Fruit fly (Drosophila melanogaster) whole organism, embryonic: Measurements from ENCODE around the gene Tango2.

Experiments
- Bteb2 ChIP-seq: fragments of 200-800 bp; sonication (Bioruptor generic); optimal IDR thresholded peaks from 2 replicates; lab custom pipeline; 2016; ENCODE audit warnings: missing biosample characterization, missing genetic modification characterization
- CG1024 ChIP-seq: fragments of 200-800 bp; sonication (Bioruptor generic); IDR thresholded peaks from 2 replicates; pipeline ENCODE4 v1.3.6; 2022; ENCODE audit warnings: missing biosample characterization, missing genetic modification characterization
- CG11504 ChIP-seq: fragments of 200-800 bp; sonication (Bioruptor generic); optimal IDR thresholded peaks from 3 replicates; lab custom pipeline; 2019; ENCODE audit warnings: missing biosample characterization, mild to moderate bottlenecking, missing genetic modification characterization, moderate library complexity
- CG12236 ChIP-seq: fragments of 200-800 bp; sonication (Bioruptor generic); optimal IDR thresholded peaks from 2 replicates; lab custom pipeline; 2016; ENCODE audit warnings: missing biosample characterization, missing genetic modification characterization
- CG13894 ChIP-seq: fragments of 200-800 bp; sonication (Bioruptor generic); optimal IDR thresholded peaks from 3 replicates; lab custom pipeline; 2018; ENCODE audit warnings: missing biosample characterization, mild to moderate bottlenecking, missing genetic modification characterization, moderate library complexity
- CG14860 ChIP-seq: fragments of 200-800 bp; sonication (Bioruptor generic); IDR thresholded peaks from 3 replicates; pipeline ENCODE4 v1.3.6; 2022; ENCODE audit warnings: missing biosample characterization, missing genetic modification characterization; ENCODE audit not compliant: partially characterized antibody
- CG15601 ChIP-seq: fragments of 200-800 bp; sonication (Bioruptor generic); optimal IDR thresholded peaks from 3 replicates; lab custom pipeline; 2019; ENCODE audit warnings: missing biosample characterization, mild to moderate bottlenecking, missing genetic modification characterization, moderate library complexity
- CG17568 ChIP-seq: fragments of 200-800 bp; sonication (Bioruptor generic); optimal IDR thresholded peaks from 2 replicates; lab custom pipeline; 2018; ENCODE audit warnings: missing biosample characterization, mild to moderate bottlenecking, missing genetic modification characterization, moderate library complexity
- CG1792 ChIP-seq: fragments of 200-800 bp; sonication (Bioruptor generic); optimal IDR thresholded peaks from 2 replicates; lab custom pipeline; 2016; ENCODE audit warnings: missing biosample characterization, missing genetic modification characterization
- CG18262 ChIP-seq: fragments of 200-800 bp; optimal IDR thresholded peaks from 3 replicates; lab custom pipeline; 2019; ENCODE audit warnings: missing biosample characterization, mild to moderate bottlenecking, missing genetic modification characterization, moderate library complexity
- CG1832 ChIP-seq: fragments of 200-800 bp; sonication (Bioruptor generic); optimal IDR thresholded peaks from 2 replicates; lab custom pipeline; 2017; ENCODE audit warnings: missing biosample characterization, mild to moderate bottlenecking, missing genetic modification characterization, inconsistent platforms
- CG18599 ChIP-seq: fragments of 200-800 bp; sonication (Bioruptor generic); optimal IDR thresholded peaks from 3 replicates; lab custom pipeline; 2017; ENCODE audit warnings: missing biosample characterization, missing genetic modification characterization, mild to moderate bottlenecking, moderate library complexity, missing genetic modification reagents
- CG2889 ChIP-seq: fragments of 200-800 bp; sonication (Bioruptor generic); IDR thresholded peaks from 3 replicates; pipeline ENCODE4 v1.3.6; 2022; ENCODE audit warnings: missing biosample characterization, missing genetic modification characterization
- CG30020 ChIP-seq: fragments of 200-800 bp; optimal IDR thresholded peaks from 2 replicates; lab custom pipeline; 2019; ENCODE audit warnings: missing biosample characterization, mild to moderate bottlenecking, missing genetic modification characterization, moderate library complexity
- CG32767 ChIP-seq: fragments of 200-800 bp; sonication (Bioruptor generic); IDR thresholded peaks from 2 replicates; pipeline ENCODE4 v1.3.6; 2022; ENCODE audit warnings: missing biosample characterization, missing genetic modification characterization
- CG3281 ChIP-seq: fragments of 200-800 bp; sonication (Bioruptor generic); optimal IDR thresholded peaks from 3 replicates; lab custom pipeline; 2017; ENCODE audit warnings: missing biosample characterization, mild to moderate bottlenecking, missing genetic modification characterization
- CG3407 ChIP-seq: fragments of 200-800 bp; sonication (Bioruptor generic); optimal IDR thresholded peaks from 2 replicates; lab custom pipeline; 2018; ENCODE audit warnings: missing biosample characterization, mild to moderate bottlenecking, missing genetic modification characterization
- CG34224 ChIP-seq: fragments of 200-800 bp; sonication (Bioruptor generic); IDR thresholded peaks from 3 replicates; pipeline ENCODE4 v1.3.6; 2022; ENCODE audit warnings: missing biosample characterization, missing genetic modification characterization; ENCODE audit not compliant: partially characterized antibody
- CG3726 ChIP-seq: fragments of 200-800 bp; sonication (Bioruptor generic); IDR thresholded peaks from 3 replicates; pipeline ENCODE4, ENCODE4 v1.3.6; 2022; ENCODE audit warnings: missing biosample characterization, missing genetic modification characterization
- CG4617 ChIP-seq: fragments of 200-800 bp; sonication (Bioruptor generic); optimal IDR thresholded peaks from 3 replicates; lab custom pipeline; 2016; ENCODE audit warnings: missing biosample characterization, missing genetic modification characterization, borderline replicate concordance
- CG4854 ChIP-seq: fragments of 200-800 bp; sonication (Bioruptor generic); optimal IDR thresholded peaks from 2 replicates; lab custom pipeline; 2016; ENCODE audit warnings: missing biosample characterization, missing genetic modification characterization, inconsistent platforms
- CG5245 ChIP-seq: fragments of 200-800 bp; sonication (Bioruptor generic); optimal IDR thresholded peaks from 3 replicates; lab custom pipeline; 2016; ENCODE audit warnings: missing biosample characterization, missing genetic modification characterization
- CG6654 ChIP-seq: fragments of 200-800 bp; sonication (Bioruptor generic); optimal IDR thresholded peaks from 2 replicates; lab custom pipeline; 2017; ENCODE audit warnings: missing biosample characterization, mild to moderate bottlenecking, missing genetic modification characterization
- Camta ChIP-seq: fragments of 200-800 bp; sonication (Bioruptor generic); optimal IDR thresholded peaks from 2 replicates; lab custom pipeline; 2016; ENCODE audit warnings: missing biosample characterization, missing genetic modification characterization
- Chrac-16 ChIP-seq: fragments of 200-800 bp; sonication (Bioruptor generic); optimal IDR thresholded peaks from 3 replicates; lab custom pipeline; 2016; ENCODE audit warnings: missing biosample characterization, missing genetic modification characterization
- CkIIα-i1 ChIP-seq: fragments of 200-800 bp; sonication (Bioruptor generic); IDR thresholded peaks from 2 replicates; pipeline ENCODE4 v1.3.6; 2022; ENCODE audit warnings: missing biosample characterization, missing genetic modification characterization
- D ChIP-seq, 2 experiments: fragments of 200-800 bp in 1 of 2; fragments of >200 bp in 1 of 2; sonication (Bioruptor generic) in 1 of 2; optimal IDR thresholded peaks; 2 replicates in 1 of 2; 3 replicates in 1 of 2; lab custom pipeline; 2017; ENCODE audit warnings: mild to moderate bottlenecking in 1 of 2, missing biosample characterization in 1 of 2, missing genetic modification characterization in 1 of 2, missing genetic modification reagents in 1 of 2
- Dip3 ChIP-seq: fragments of 200-800 bp; sonication (Bioruptor generic); optimal IDR thresholded peaks from 3 replicates; lab custom pipeline; 2016; ENCODE audit warnings: missing biosample characterization, missing genetic modification characterization
- Fer2 ChIP-seq: fragments of 200-800 bp; sonication (Bioruptor generic); optimal IDR thresholded peaks from 2 replicates; lab custom pipeline; 2018; ENCODE audit warnings: missing biosample characterization, mild to moderate bottlenecking, missing genetic modification characterization, moderate library complexity
- Ravus ChIP-seq: fragments of 200-800 bp; sonication (Bioruptor generic); IDR thresholded peaks from 2 replicates; pipeline ENCODE4 v1.3.6; 2022; ENCODE audit warnings: missing biosample characterization, missing genetic modification characterization
- Sox100B ChIP-seq: fragments of 200-800 bp; sonication (Bioruptor generic); optimal IDR thresholded peaks from 3 replicates; lab custom pipeline; 2018; ENCODE audit warnings: missing biosample characterization, mild to moderate bottlenecking, missing genetic modification characterization
- aop ChIP-seq: fragments of 200-800 bp; sonication (Bioruptor generic); IDR thresholded peaks from 2 replicates; pipeline ENCODE4 v1.3.6; 2022; ENCODE audit warnings: missing biosample characterization, missing genetic modification characterization
- cato ChIP-seq: fragments of 200-800 bp; sonication (Bioruptor generic); optimal IDR thresholded peaks from 2 replicates; lab custom pipeline; 2016; ENCODE audit warnings: missing biosample characterization, missing genetic modification characterization, borderline replicate concordance
- ci ChIP-seq: fragments of 200-800 bp; sonication (Bioruptor generic); IDR thresholded peaks from 3 replicates; pipeline ENCODE4 v1.3.6; 2022; ENCODE audit warnings: missing biosample characterization, missing genetic modification characterization
- da ChIP-seq: fragments of 200-800 bp; sonication (Bioruptor generic); optimal IDR thresholded peaks from 2 replicates; lab custom pipeline; 2016; ENCODE audit warnings: missing biosample characterization, missing genetic modification characterization
- dan ChIP-seq: fragments of 200-800 bp; sonication (Bioruptor generic); IDR thresholded peaks from 2 replicates; pipeline ENCODE4 v1.3.6; 2022; ENCODE audit warnings: missing biosample characterization, missing genetic modification characterization
- dmrt99B ChIP-seq: fragments of 200-800 bp; sonication (Bioruptor generic); optimal IDR thresholded peaks from 2 replicates; lab custom pipeline; 2018; ENCODE audit warnings: missing biosample characterization, mild to moderate bottlenecking, missing genetic modification characterization, moderate library complexity
- dysf ChIP-seq: fragments of 200-800 bp; sonication (Bioruptor generic); IDR thresholded peaks from 3 replicates; pipeline ENCODE4 v1.3.6; 2022; ENCODE audit warnings: missing biosample characterization, missing genetic modification characterization
- fd102C ChIP-seq: fragments of 200-800 bp; sonication (Bioruptor generic); optimal IDR thresholded peaks from 2 replicates; lab custom pipeline; 2018; ENCODE audit warnings: missing biosample characterization, mild to moderate bottlenecking, missing genetic modification characterization, moderate library complexity
- fru ChIP-seq: fragments of >200 bp; optimal IDR thresholded peaks from 2 replicates; lab custom pipeline; 2017
- ftz-f1 ChIP-seq: fragments of 200-800 bp; sonication (Bioruptor generic); optimal IDR thresholded peaks from 2 replicates; lab custom pipeline; 2016; ENCODE audit warnings: missing biosample characterization, missing genetic modification characterization
- gcm ChIP-seq: fragments of 200-800 bp; sonication (Bioruptor generic); optimal IDR thresholded peaks from 2 replicates; lab custom pipeline; 2019; ENCODE audit warnings: missing biosample characterization, mild to moderate bottlenecking, missing genetic modification characterization, moderate library complexity
- gro ChIP-seq: fragments of 200-800 bp; sonication (Bioruptor generic); optimal IDR thresholded peaks from 2 replicates; lab custom pipeline; 2016; ENCODE audit warnings: missing biosample characterization, missing genetic modification characterization
- lab ChIP-seq: fragments of 200-800 bp; sonication (Bioruptor generic); optimal IDR thresholded peaks from 3 replicates; lab custom pipeline; 2017; ENCODE audit warnings: missing biosample characterization, missing genetic modification characterization, mild to moderate bottlenecking, moderate library complexity, missing genetic modification reagents
- mam ChIP-seq: fragments of 200-800 bp; sonication (Bioruptor generic); optimal IDR thresholded peaks from 3 replicates; lab custom pipeline; 2016; ENCODE audit warnings: missing biosample characterization, missing genetic modification characterization
- nom ChIP-seq: fragments of 200-800 bp; sonication (Bioruptor generic); optimal IDR thresholded peaks from 2 replicates; lab custom pipeline; 2017; ENCODE audit warnings: missing biosample characterization, missing genetic modification characterization, mild to moderate bottlenecking, moderate library complexity, missing genetic modification reagents
- pho ChIP-seq: fragments of 200-800 bp; sonication (Bioruptor generic); optimal IDR thresholded peaks from 2 replicates; lab custom pipeline; 2016; ENCODE audit warnings: missing biosample characterization, missing genetic modification characterization
- pum ChIP-seq: fragments of 200-800 bp; sonication (Bioruptor generic); optimal IDR thresholded peaks from 2 replicates; lab custom pipeline; 2016; ENCODE audit warnings: missing biosample characterization, missing genetic modification characterization
- slbo ChIP-seq: fragments of 200-800 bp; sonication (Bioruptor generic); IDR thresholded peaks from 2 replicates; pipeline ENCODE4 v1.3.6; 2022; ENCODE audit warnings: missing biosample characterization, missing genetic modification characterization
- sob ChIP-seq: fragments of 200-800 bp; sonication (Bioruptor generic); IDR thresholded peaks from 2 replicates; pipeline ENCODE4 v1.3.6; 2022; ENCODE audit warnings: missing biosample characterization, missing genetic modification characterization
- sr ChIP-seq: fragments of 200-800 bp; sonication (Bioruptor generic); IDR thresholded peaks from 3 replicates; pipeline ENCODE4 v1.3.6; 2022; ENCODE audit warnings: missing biosample characterization, missing genetic modification characterization
- z ChIP-seq: fragments of 200-800 bp; sonication (Bioruptor generic); IDR thresholded peaks from 3 replicates; pipeline ENCODE4 v1.3.6; 2022; ENCODE audit warnings: missing biosample characterization, missing genetic modification characterization

Tango2 gene

DNA sequence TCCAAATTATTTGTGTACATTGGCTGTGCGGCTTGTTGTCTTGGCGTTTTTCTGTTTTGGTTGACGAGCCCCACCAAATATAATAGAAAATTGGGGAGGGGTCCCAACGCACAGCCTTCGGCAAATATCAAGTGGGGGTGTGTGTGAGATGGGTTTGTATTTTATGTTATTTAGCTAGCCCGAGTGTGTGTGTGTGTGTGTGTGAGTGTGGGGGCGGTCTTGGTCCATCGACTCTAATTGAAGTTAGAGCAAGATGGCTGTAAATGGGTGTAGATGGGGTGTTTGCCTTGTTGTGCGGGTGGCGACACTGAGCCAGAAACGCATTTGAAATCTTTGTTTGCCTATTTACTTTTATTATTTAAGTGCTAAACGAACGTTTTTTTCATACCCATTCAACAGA, 15.8 kb downstream of the Tango2 start (continued):
- TF ChIP-seq Ravus (GFP tag; lab: Robert Waterston, UW) (no peak), dan (GFP tag; lab: Robert Waterston, UW) (no peak), CG1832 (GFP tag; lab: Kevin White, UChicago) (no peak), CG15601 (tag; lab: Kevin White, UChicago) (peak; percentile 25), CG30020 (no peak), Bteb2 (GFP tag; lab: Kevin White, UChicago) (no peak), pum (GFP tag; lab: Kevin White, UChicago) (no peak), z (no peak), CG11504 (no peak), Fer2 (tag; lab: Kevin White, UChicago) (no peak), ftz-f1 (GFP tag; lab: Kevin White, UChicago) (no peak), CG13894 (tag; lab: Kevin White, UChicago) (peak; percentile 54), CG34224 (GFP tag; lab: Robert Waterston, UW) (no peak), CG3281 (peak; percentile 23), fru (no peak), nom (GFP tag; lab: Kevin White, UChicago) (no peak), CG1024 (no peak), Chrac-16 (GFP tag; lab: Kevin White, UChicago) (no peak), gro (no peak), gcm (GFP tag; lab: Kevin White, UChicago) (peak; percentile 11), slbo (GFP tag; lab: Robert Waterston, UW) (no peak), Camta (GFP tag; lab: Kevin White, UChicago) (no peak), D (optimal IDR thresholded peaks at IDR 0.05; lab: Kevin White, UChicago) (no peak), D (GFP tag; optimal IDR thresholded peaks at IDR 0.05; lab: Kevin White, UChicago) (no peak), Sox100B (GFP tag; lab: Kevin White, UChicago) (peak; percentile 27), pho (GFP tag; lab: Kevin White, UChicago) (no peak), lab (GFP tag; lab: Kevin White, UChicago) (peak; percentile 36), CG5245 (GFP tag; lab: Kevin White, UChicago) (no peak), CG32767 (GFP tag; lab: Robert Waterston, UW) (no peak), dysf (GFP tag; lab: Robert Waterston, UW) (no peak), fd102C (GFP tag; lab: Kevin White, UChicago) (no peak), sr (GFP tag; lab: Robert Waterston, UW) (peak; percentile 73; the same call in 2 of the 3 replicates), CG1792 (GFP tag; lab: Kevin White, UChicago) (no peak), CkIIα-i1 (no peak), CG6654 (GFP tag; lab: Kevin White, UChicago) (no peak), CG2889 (no peak), CG18599 (no peak), aop (GFP tag; lab: Robert Waterston, UW) (no peak), cato (GFP tag; lab: Kevin White, UChicago) (no peak), CG4617 (GFP tag; lab: Kevin White, UChicago) (no peak), mam (GFP tag; lab: Kevin White, UChicago) (no peak), CG17568 (GFP tag; lab: Kevin White, UChicago) (no peak), da (GFP tag; lab: Kevin White, UChicago) (no peak), sob (GFP tag; lab: Robert Waterston, UW) (no peak), CG3726 (GFP tag; lab: Robert Waterston, UW) (no peak), CG18262 (tag; lab: Kevin White, UChicago) (no peak), CG4854 (no peak), CG3407 (GFP tag; lab: Kevin White, UChicago) (peak; percentile 10), CG12236 (GFP tag; lab: Kevin White, UChicago) (no peak), Dip3 (GFP tag; lab: Kevin White, UChicago) (no peak), ci (peak; percentile 15; the same call in 1 of the 3 replicates), CG14860 (GFP tag; lab: Robert Waterston, UW) (no peak), dmrt99B (peak; percentile 29)
